Worm (Caenorhabditis elegans): Measurements from ENCODE around the gene C49C3.8.

- TF ChIP-seq dve-1 (tag; optimal IDR thresholded peaks at IDR 0.05; ENCODE audit: insufficient read depth) (no peak), daf-16 (GFP tag; optimal IDR thresholded peaks at IDR 0.05) (no peak), daf-16 (tag; optimal IDR thresholded peaks at IDR 0.05) (no peak), zag-1 (tag; optimal IDR thresholded peaks at IDR 0.05) (no peak), ceh-82 (tag; optimal IDR thresholded peaks at IDR 0.05) (no peak)
Observed at ce11 chrIV:17383046-17383445, 48.0 kb downstream of the C49C3.8 start, which contains the start of gene C30H6.12.
